Fruit fly (Drosophila melanogaster) whole organism, embryonic: Measurements from ENCODE around the gene galla-2.

Experiments used
- ATbp ChIP-seq: fragments of 200-800 bp; sonication (Bioruptor generic); optimal IDR thresholded peaks from 2 replicates; lab custom pipeline; 2017; ENCODE audit warnings: missing biosample characterization, mild to moderate bottlenecking, missing genetic modification characterization, missing genetic modification reagents
- B-H1 ChIP-seq: fragments of 200-800 bp; sonication (Bioruptor generic); IDR thresholded peaks from 3 replicates; pipeline ENCODE4 v1.3.6; 2022; ENCODE audit warnings: missing biosample characterization, missing genetic modification characterization
- CG1024 ChIP-seq: fragments of 200-800 bp; sonication (Bioruptor generic); IDR thresholded peaks from 2 replicates; pipeline ENCODE4 v1.3.6; 2022; ENCODE audit warnings: missing biosample characterization, missing genetic modification characterization
- CG10462 ChIP-seq: fragments of 200-800 bp; sonication (Bioruptor generic); optimal IDR thresholded peaks from 2 replicates; lab custom pipeline; 2016; ENCODE audit warnings: missing biosample characterization, missing genetic modification characterization
- CG10654 ChIP-seq: fragments of 200-800 bp; sonication (Bioruptor generic); optimal IDR thresholded peaks from 2 replicates; lab custom pipeline; 2016; ENCODE audit warnings: missing biosample characterization, missing genetic modification characterization
- CG10959 ChIP-seq: fragments of 200-800 bp; sonication (Bioruptor generic); IDR thresholded peaks from 2 replicates; pipeline ENCODE4 v1.3.6; 2022; ENCODE audit warnings: missing biosample characterization, missing genetic modification characterization
- CG11560 ChIP-seq: fragments of 200-800 bp; sonication (Bioruptor generic); IDR thresholded peaks from 3 replicates; pipeline ENCODE4 v1.3.6; 2022; ENCODE audit warnings: missing biosample characterization, missing genetic modification characterization
- CG12391 ChIP-seq: fragments of 200-800 bp; sonication (Bioruptor generic); optimal IDR thresholded peaks from 3 replicates; lab custom pipeline; 2018; ENCODE audit warnings: missing biosample characterization, mild to moderate bottlenecking, missing genetic modification characterization, moderate library complexity
- CG12744 ChIP-seq: fragments of 200-800 bp; sonication (Bioruptor generic); optimal IDR thresholded peaks from 2 replicates; lab custom pipeline; 2016; ENCODE audit warnings: missing biosample characterization, missing genetic modification characterization
- CG14667 ChIP-seq: fragments of 200-800 bp; sonication (Bioruptor generic); IDR thresholded peaks from 2 replicates; pipeline ENCODE4 v1.3.6; 2022; ENCODE audit warnings: missing biosample characterization, missing genetic modification characterization
- CG14860 ChIP-seq: fragments of 200-800 bp; sonication (Bioruptor generic); IDR thresholded peaks from 3 replicates; pipeline ENCODE4 v1.3.6; 2022; ENCODE audit warnings: missing biosample characterization, missing genetic modification characterization; ENCODE audit not compliant: partially characterized antibody
- CG14965 ChIP-seq: fragments of 200-800 bp; sonication (Bioruptor generic); optimal IDR thresholded peaks from 2 replicates; lab custom pipeline; 2016; ENCODE audit warnings: missing biosample characterization, missing genetic modification characterization, borderline replicate concordance
- CG15011 ChIP-seq: fragments of 200-800 bp; sonication (Bioruptor generic); optimal IDR thresholded peaks from 3 replicates; lab custom pipeline; 2018; ENCODE audit warnings: missing biosample characterization, mild to moderate bottlenecking, missing genetic modification characterization
- CG17186 ChIP-seq: fragments of 200-800 bp; sonication (Bioruptor generic); optimal IDR thresholded peaks from 3 replicates; lab custom pipeline; 2017; ENCODE audit warnings: missing biosample characterization, missing genetic modification reagents, missing genetic modification characterization
- CG17361 ChIP-seq: fragments of 200-800 bp; sonication (Bioruptor generic); IDR thresholded peaks from 3 replicates; pipeline ENCODE4 v1.3.6; 2022; ENCODE audit warnings: missing biosample characterization, missing genetic modification characterization
- CG1792 ChIP-seq: fragments of 200-800 bp; sonication (Bioruptor generic); optimal IDR thresholded peaks from 2 replicates; lab custom pipeline; 2016; ENCODE audit warnings: missing biosample characterization, missing genetic modification characterization
- CG18619 ChIP-seq: fragments of 200-800 bp; sonication (Bioruptor generic); optimal IDR thresholded peaks from 3 replicates; lab custom pipeline; 2017; ENCODE audit warnings: missing biosample characterization, mild to moderate bottlenecking, missing genetic modification characterization
- CG3281 ChIP-seq: fragments of 200-800 bp; sonication (Bioruptor generic); optimal IDR thresholded peaks from 3 replicates; lab custom pipeline; 2017; ENCODE audit warnings: missing biosample characterization, mild to moderate bottlenecking, missing genetic modification characterization
- CG33213 ChIP-seq: fragments of 200-800 bp; sonication (Bioruptor generic); optimal IDR thresholded peaks from 3 replicates; lab custom pipeline; 2016; ENCODE audit warnings: missing biosample characterization, missing genetic modification characterization
- CG34422 ChIP-seq: fragments of 200-800 bp; sonication (Bioruptor generic); IDR thresholded peaks from 3 replicates; pipeline ENCODE4 v1.3.6; 2022; ENCODE audit warnings: missing biosample characterization, missing genetic modification characterization
- CG4282 ChIP-seq: fragments of 200-800 bp; sonication (Bioruptor generic); optimal IDR thresholded peaks from 2 replicates; lab custom pipeline; 2016; ENCODE audit warnings: missing biosample characterization, missing genetic modification characterization
- CG5245 ChIP-seq: fragments of 200-800 bp; sonication (Bioruptor generic); optimal IDR thresholded peaks from 3 replicates; lab custom pipeline; 2016; ENCODE audit warnings: missing biosample characterization, missing genetic modification characterization
- CG7786 ChIP-seq: fragments of 200-800 bp; sonication (Bioruptor generic); optimal IDR thresholded peaks from 2 replicates; lab custom pipeline; 2016; ENCODE audit warnings: missing biosample characterization, missing genetic modification characterization
- CG9609 ChIP-seq: fragments of 200-800 bp; sonication (Bioruptor generic); optimal IDR thresholded peaks from 3 replicates; lab custom pipeline; 2016; ENCODE audit warnings: missing biosample characterization, missing genetic modification characterization
- D19B ChIP-seq: fragments of 200-800 bp; sonication (Bioruptor generic); optimal IDR thresholded peaks from 2 replicates; lab custom pipeline; 2017; ENCODE audit warnings: missing biosample characterization, mild to moderate bottlenecking, missing genetic modification characterization
- Deaf1 ChIP-seq: fragments of 200-800 bp; optimal IDR thresholded peaks from 3 replicates; lab custom pipeline; 2019; ENCODE audit warnings: missing biosample characterization, mild to moderate bottlenecking, missing genetic modification characterization, moderate library complexity
- Dek ChIP-seq: fragments of 200-800 bp; sonication (Bioruptor generic); optimal IDR thresholded peaks from 3 replicates; lab custom pipeline; 2019; ENCODE audit warnings: missing biosample characterization, mild to moderate bottlenecking, missing genetic modification characterization, moderate library complexity
- Drgx ChIP-seq: fragments of 200-800 bp; sonication (Bioruptor generic); IDR thresholded peaks from 2 replicates; pipeline ENCODE4 v1.3.6; 2022; ENCODE audit warnings: missing biosample characterization, missing genetic modification characterization
- HLHmδ ChIP-seq: fragments of 200-800 bp; sonication (Bioruptor generic); optimal IDR thresholded peaks from 2 replicates; lab custom pipeline; 2018; ENCODE audit warnings: missing biosample characterization, mild to moderate bottlenecking, missing genetic modification characterization, moderate library complexity
- Meics ChIP-seq: fragments of 200-800 bp; sonication (Bioruptor generic); optimal IDR thresholded peaks from 2 replicates; lab custom pipeline; 2017; ENCODE audit warnings: missing biosample characterization, mild to moderate bottlenecking, missing genetic modification characterization
- Myb ChIP-seq: fragments of 200-800 bp; sonication (Bioruptor generic); optimal IDR thresholded peaks from 2 replicates; lab custom pipeline; 2016; ENCODE audit warnings: missing biosample characterization, missing genetic modification characterization
- bowl ChIP-seq: fragments of 200-800 bp; sonication (Bioruptor generic); IDR thresholded peaks from 2 replicates; pipeline ENCODE4 v1.3.6; 2022; ENCODE audit warnings: missing biosample characterization, missing genetic modification characterization
- bsh ChIP-seq, 2 experiments: fragments of 200-800 bp; sonication (Bioruptor generic); optimal IDR thresholded peaks; 2 replicates each; lab custom pipeline; 2017 to 2018; ENCODE audit warnings: mild to moderate bottlenecking in 2 of 2, missing biosample characterization in 2 of 2, missing genetic modification characterization in 2 of 2, moderate library complexity in 1 of 2
- chif ChIP-seq, 2 experiments: fragments of 200-800 bp; sonication (Bioruptor generic); optimal IDR thresholded peaks; 3 replicates each; lab custom pipeline; 2016; ENCODE audit warnings: missing biosample characterization in 2 of 2, missing genetic modification characterization in 2 of 2
- grn ChIP-seq: fragments of 200-800 bp; sonication (Bioruptor generic); optimal IDR thresholded peaks from 3 replicates; lab custom pipeline; 2017; ENCODE audit warnings: missing biosample characterization, missing genetic modification characterization
- kah ChIP-seq: fragments of 200-800 bp; sonication (Bioruptor generic); optimal IDR thresholded peaks from 2 replicates; lab custom pipeline; 2018; ENCODE audit warnings: missing biosample characterization, mild to moderate bottlenecking, missing genetic modification characterization
- kay ChIP-seq: fragments of 200-800 bp; sonication (Bioruptor generic); optimal IDR thresholded peaks from 2 replicates; lab custom pipeline; 2016; ENCODE audit warnings: missing biosample characterization, missing genetic modification characterization
- knrl ChIP-seq: fragments of 200-800 bp; sonication (Bioruptor generic); IDR thresholded peaks from 3 replicates; pipeline ENCODE4 v1.3.6; 2022; ENCODE audit warnings: missing biosample characterization, missing genetic modification characterization; ENCODE audit not compliant: partially characterized antibody
- lov ChIP-seq, 2 experiments: fragments of 200-800 bp in 1 of 2; fragments of >200 bp in 1 of 2; sonication (Bioruptor generic) in 1 of 2; IDR thresholded peaks in 1 of 2; optimal IDR thresholded peaks in 1 of 2; 2 replicates in 1 of 2; 3 replicates in 1 of 2; pipeline versions ENCODE4 v1.3.6 to Lab custom; 2017 to 2022; ENCODE audit warnings: missing biosample characterization in 1 of 2, missing genetic modification characterization in 1 of 2
- mld ChIP-seq: fragments of 200-800 bp; sonication (Bioruptor generic); IDR thresholded peaks from 3 replicates; pipeline ENCODE4 v1.3.6; 2022; ENCODE audit warnings: missing biosample characterization, missing genetic modification characterization; ENCODE audit not compliant: partially characterized antibody
- pb ChIP-seq: fragments of 200-800 bp; sonication (Bioruptor generic); optimal IDR thresholded peaks from 3 replicates; lab custom pipeline; 2016; ENCODE audit warnings: missing biosample characterization, missing genetic modification characterization
- ranshi ChIP-seq: fragments of 200-800 bp; sonication (Bioruptor generic); IDR thresholded peaks from 2 replicates; pipeline ENCODE4 v1.3.6; 2022; ENCODE audit warnings: missing biosample characterization, missing genetic modification characterization
- row ChIP-seq: fragments of 200-800 bp; sonication (Bioruptor generic); IDR thresholded peaks from 3 replicates; pipeline ENCODE4 v1.3.6; 2022; ENCODE audit warnings: missing biosample characterization, missing genetic modification characterization
- run ChIP-seq: fragments of 200-800 bp; sonication (Bioruptor generic); optimal IDR thresholded peaks from 3 replicates; lab custom pipeline; 2018; ENCODE audit warnings: missing biosample characterization, mild to moderate bottlenecking, missing genetic modification characterization
- sc ChIP-seq, 3 experiments: fragments of >200 bp in 2 of 3; fragments of 200-800 bp in 1 of 3; sonication (Bioruptor generic) in 1 of 3; optimal IDR thresholded peaks; 2 replicates in 2 of 3; 3 replicates in 1 of 3; lab custom pipeline; 2017; ENCODE audit warnings: mild to moderate bottlenecking in 1 of 3, missing biosample characterization in 1 of 3, missing genetic modification characterization in 1 of 3, missing genetic modification reagents in 1 of 3
- sens-2 ChIP-seq: fragments of 200-800 bp; sonication (Bioruptor generic); IDR thresholded peaks from 2 replicates; pipeline ENCODE4 v1.3.6; 2022; ENCODE audit warnings: missing biosample characterization, missing genetic modification characterization
- stc ChIP-seq: fragments of 200-800 bp; sonication (Bioruptor generic); IDR thresholded peaks from 2 replicates; pipeline ENCODE4 v1.3.6; 2022; ENCODE audit warnings: missing biosample characterization, missing genetic modification characterization
- tx ChIP-seq: fragments of 200-800 bp; sonication (Bioruptor generic); optimal IDR thresholded peaks from 2 replicates; lab custom pipeline; 2016; ENCODE audit warnings: missing biosample characterization, missing genetic modification characterization
- yki ChIP-seq: fragments of >200 bp; optimal IDR thresholded peaks from 3 replicates; lab custom pipeline; 2018
- z ChIP-seq: fragments of 200-800 bp; sonication (Bioruptor generic); IDR thresholded peaks from 3 replicates; pipeline ENCODE4 v1.3.6; 2022; ENCODE audit warnings: missing biosample characterization, missing genetic modification characterization

galla-2 gene

dm6 chr3L:10856534-10857030 lies 26.1 kb upstream of the galla-2 start (continued):
- TF ChIP-seq Myb (GFP tag; lab: Kevin White, UChicago) (peak; percentile 27), CG12391 (tag; lab: Kevin White, UChicago) (no peak), CG14667 (no peak), pb (peak; percentile 66), CG1024 (GFP tag; lab: Robert Waterston, UW) (0 out of 2 replicates have a peak, but pooled peaks have one; percentile 19), ranshi (GFP tag; lab: Robert Waterston, UW) (peak; percentile 19; the same call in 1 of the 2 replicates), bowl (GFP tag; lab: Robert Waterston, UW) (peak; percentile 22; the same call in 1 of the 2 replicates), kay (GFP tag; lab: Kevin White, UChicago) (no peak), CG11560 (tag; lab: Robert Waterston, UW) (no peak), CG10654 (GFP tag; lab: Kevin White, UChicago) (no peak), Dek (tag; lab: Kevin White, UChicago) (no peak), ATbp (GFP tag; lab: Kevin White, UChicago) (peak; percentile 54), kah (GFP tag; lab: Kevin White, UChicago) (no peak), CG14965 (GFP tag; lab: Kevin White, UChicago) (no peak), CG33213 (GFP tag; lab: Kevin White, UChicago) (peak; percentile 4), CG10959 (GFP tag; lab: Robert Waterston, UW) (no peak), D19B (GFP tag; lab: Kevin White, UChicago) (no peak), CG15011 (GFP tag; lab: Kevin White, UChicago) (no peak), CG1792 (GFP tag; lab: Kevin White, UChicago) (peak; percentile 48), Drgx (GFP tag; lab: Robert Waterston, UW) (peak; percentile 67), z (peak; percentile 96), CG10462 (GFP tag; lab: Kevin White, UChicago) (no peak), CG5245 (no peak), CG7786 (GFP tag; lab: Kevin White, UChicago) (peak; percentile 12), grn (GFP tag; lab: Kevin White, UChicago) (peak; percentile 100), mld (GFP tag; lab: Robert Waterston, UW) (no peak), sens-2 (GFP tag; lab: Robert Waterston, UW) (no peak), Meics (GFP tag; lab: Kevin White, UChicago) (no peak), B-H1 (GFP tag; lab: Robert Waterston, UW) (no peak), run (tag; lab: Kevin White, UChicago) (peak; percentile 40), CG14860 (no peak), yki (lab: Kevin White, UChicago) (peak; percentile 63), Deaf1 (tag; lab: Kevin White, UChicago) (peak; percentile 100), lov (optimal IDR thresholded peaks at IDR 0.05; lab: Kevin White, UChicago) (no peak), lov (GFP tag; IDR thresholded peaks at IDR 0.05; lab: Robert Waterston, UW) (peak; percentile 74; the same call in 2 of the 3 replicates), CG3281 (GFP tag; lab: Kevin White, UChicago) (no peak), knrl (GFP tag; lab: Robert Waterston, UW) (peak; percentile 57; the same call in 1 of the 3 replicates), CG9609 (GFP tag; lab: Kevin White, UChicago) (peak; percentile 21), CG12744 (GFP tag; lab: Kevin White, UChicago) (peak; percentile 41), chif (GFP tag; optimal IDR thresholded peaks at IDR 0.05; lab: Kevin White, UChicago) (no peak), CG17361 (no peak), tx (GFP tag; lab: Kevin White, UChicago) (peak; percentile 8), HLHmδ (GFP tag; lab: Kevin White, UChicago) (no peak), CG18619 (GFP tag; lab: Kevin White, UChicago) (no peak), CG34422 (GFP tag; lab: Robert Waterston, UW) (no peak; the same call in 2 of the 3 replicates), sc (optimal IDR thresholded peaks at IDR 0.05; lab: Kevin White, UChicago) (no peak), sc (GFP tag; optimal IDR thresholded peaks at IDR 0.05; lab: Kevin White, UChicago) (no peak), CG17186 (GFP tag; lab: Kevin White, UChicago) (no peak), stc (peak; percentile 10; the same call in 1 of the 2 replicates), row (GFP tag; lab: Robert Waterston, UW) (no peak; the same call in 2 of the 3 replicates), CG4282 (GFP tag; lab: Kevin White, UChicago) (peak; percentile 49), bsh (GFP tag; optimal IDR thresholded peaks at IDR 0.05; lab: Kevin White, UChicago) (no peak)
